Worm (Caenorhabditis elegans): Measurements from ENCODE around the gene F36G9.3.

The F36G9.3 gene

DNA sequence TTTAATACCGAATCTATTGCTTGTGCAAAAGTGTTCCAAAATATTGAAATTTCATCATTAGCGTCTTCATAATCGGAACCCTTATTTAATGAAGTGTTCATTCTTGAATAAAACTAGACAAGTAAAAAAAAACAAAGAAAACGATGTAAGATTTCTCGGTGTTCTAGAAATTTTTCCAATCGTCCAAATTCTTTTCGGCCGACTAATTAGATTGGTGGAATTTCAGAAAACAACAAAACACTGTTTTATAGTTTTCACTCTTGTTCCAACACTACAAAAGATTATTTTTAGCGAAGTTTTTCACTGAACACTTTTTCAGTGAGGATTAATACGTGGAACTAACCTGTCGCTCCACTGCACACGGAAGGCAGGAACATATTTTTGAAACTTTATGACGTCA lies 4.4 kb upstream of the F36G9.3 start, which contains the start of gene srw-56:
Gene srw-56 (minus strand): TSS at position 101 of the 400 bp plus-strand sequence.
- TF ChIP-seq nhr-12 (tag; optimal IDR thresholded peaks at IDR 0.05) (no peak), snpc-4 (tag; optimal IDR thresholded peaks at IDR 0.05) (no peak), zip-8 (tag; optimal IDR thresholded peaks at IDR 0.05) (no peak), tbx-8 (GFP tag; optimal IDR thresholded peaks at IDR 0.05) (no peak)

- TF ChIP-seq lin-13 (tag; optimal IDR thresholded peaks at IDR 0.05), result no peak
Measured at ce11 chrV:15954932-15955331, 2.3 kb upstream of the F36G9.3 start, which contains the start of gene srw-57. srw-57 (minus strand) TSS chrV:15955032.

DNA sequence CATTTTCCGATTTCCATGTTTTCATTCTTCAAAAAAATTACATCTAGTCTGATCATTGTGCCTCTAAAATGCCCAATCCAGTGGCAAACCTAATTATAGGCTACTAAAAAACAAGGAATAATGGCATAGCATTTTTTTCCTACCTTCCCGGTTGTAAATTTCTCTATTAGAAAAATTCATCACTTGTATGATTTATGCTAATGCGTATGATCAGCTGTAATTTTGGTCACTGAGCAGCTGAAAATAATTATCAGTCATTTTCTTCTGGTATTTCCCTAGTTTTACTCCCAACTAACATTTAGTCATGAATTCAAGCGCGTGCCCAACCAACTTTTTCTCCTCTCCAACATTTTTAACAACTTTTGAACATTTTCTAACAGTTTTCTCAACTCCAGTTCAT lies 1.7 kb upstream of the F36G9.3 start, which contains the start of gene srh-186:
Gene srh-186 (plus strand): TSS at position 301 of the 400 bp plus-strand sequence.
- TF ChIP-seq lin-32 (GFP tag; optimal IDR thresholded peaks at IDR 0.05), result no peak
- TF ChIP-seq M03D4.4 (tag; optimal IDR thresholded peaks at IDR 0.05), result no peak
- TF ChIP-seq drap-1 (GFP tag; optimal IDR thresholded peaks at IDR 0.05), result no peak
- no peak for TF ChIP-seq zip-8 (tag; optimal IDR thresholded peaks at IDR 0.05)
- TF ChIP-seq unc-62 (GFP tag; optimal IDR thresholded peaks at IDR 0.05), result no peak
- TF ChIP-seq blmp-1 (tag; optimal IDR thresholded peaks at IDR 0.05), result no peak
- TF ChIP-seq snpc-4 (tag; optimal IDR thresholded peaks at IDR 0.05), result no peak
- TF ChIP-seq nhr-2 (tag; optimal IDR thresholded peaks at IDR 0.05), result no peak
- TF ChIP-seq cnd-1 (tag; optimal IDR thresholded peaks at IDR 0.05), result no peak
- no peak for TF ChIP-seq sptf-1 (tag; optimal IDR thresholded peaks at IDR 0.05)
- no peak for TF ChIP-seq nhr-237 (tag; optimal IDR thresholded peaks at IDR 0.05)
- no peak for TF ChIP-seq bed-3 (GFP tag; optimal IDR thresholded peaks at IDR 0.05)
- TF ChIP-seq sem-2 (GFP tag; optimal IDR thresholded peaks at IDR 0.05), result no peak
- TF ChIP-seq ceh-43 (GFP tag; optimal IDR thresholded peaks at IDR 0.05), result no peak

DNA sequence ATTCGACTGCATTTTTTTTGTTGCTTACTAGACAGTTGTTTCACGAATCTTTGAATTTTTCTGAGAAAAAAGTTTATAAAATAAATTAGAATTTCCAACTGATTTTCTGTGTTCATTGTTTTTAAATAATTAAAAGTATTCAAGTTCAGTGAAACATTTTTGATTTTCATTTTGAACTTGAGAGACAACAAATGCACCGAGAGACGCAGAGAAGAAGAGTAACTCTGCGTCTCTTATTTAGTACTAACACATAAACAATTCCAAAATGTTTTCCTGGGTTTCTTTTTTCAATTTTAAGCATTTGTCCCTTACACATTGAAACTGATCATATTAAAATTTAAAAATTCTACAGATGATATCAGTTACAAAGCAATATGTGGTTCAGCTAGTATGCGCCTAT lies 2.3 kb downstream of the F36G9.3 start:
- no peak for TF ChIP-seq cnd-1 (tag; optimal IDR thresholded peaks at IDR 0.05)
- no peak for TF ChIP-seq zip-8 (tag; optimal IDR thresholded peaks at IDR 0.05)
- TF ChIP-seq nhr-76 (tag; optimal IDR thresholded peaks at IDR 0.05), result no peak
- no peak for TF ChIP-seq mab-5 (tag; optimal IDR thresholded peaks at IDR 0.05)
- no peak for TF ChIP-seq hlh-1 (tag; optimal IDR thresholded peaks at IDR 0.05)
- TF ChIP-seq sem-2 (GFP tag; optimal IDR thresholded peaks at IDR 0.05), result no peak
- no peak for TF ChIP-seq M03D4.4 (tag; optimal IDR thresholded peaks at IDR 0.05)
- no peak for TF ChIP-seq tbx-8 (GFP tag; optimal IDR thresholded peaks at IDR 0.05)
- TF ChIP-seq bed-3 (GFP tag; optimal IDR thresholded peaks at IDR 0.05), result no peak
- no peak for TF ChIP-seq nhr-28 (tag; optimal IDR thresholded peaks at IDR 0.05)
- no peak for TF ChIP-seq ceh-43 (GFP tag; optimal IDR thresholded peaks at IDR 0.05)
- no peak for TF ChIP-seq ceh-39 (tag; optimal IDR thresholded peaks at IDR 0.05)
- no peak for TF ChIP-seq mep-1 (tag; optimal IDR thresholded peaks at IDR 0.05)
- no peak for TF ChIP-seq flh-1 (GFP tag; optimal IDR thresholded peaks at IDR 0.05)
- TF ChIP-seq elt-3 (tag; optimal IDR thresholded peaks at IDR 0.05), result no peak
- TF ChIP-seq unc-62 (GFP tag; optimal IDR thresholded peaks at IDR 0.05), result no peak
- TF ChIP-seq ces-1 (GFP tag; optimal IDR thresholded peaks at IDR 0.05), result no peak
- TF ChIP-seq sptf-1 (tag; optimal IDR thresholded peaks at IDR 0.05), result no peak
- TF ChIP-seq blmp-1 (tag; optimal IDR thresholded peaks at IDR 0.05), result no peak
- TF ChIP-seq lin-13 (tag; optimal IDR thresholded peaks at IDR 0.05), result no peak

- TF ChIP-seq mab-5 (tag; optimal IDR thresholded peaks at IDR 0.05) (no peak), nhr-76 (tag; optimal IDR thresholded peaks at IDR 0.05) (no peak), mep-1 (tag; optimal IDR thresholded peaks at IDR 0.05) (no peak), unc-39 (tag; optimal IDR thresholded peaks at IDR 0.05) (no peak), ces-1 (GFP tag; optimal IDR thresholded peaks at IDR 0.05) (no peak), flh-1 (GFP tag; optimal IDR thresholded peaks at IDR 0.05) (no peak), blmp-1 (tag; optimal IDR thresholded peaks at IDR 0.05) (no peak), snpc-4 (tag; optimal IDR thresholded peaks at IDR 0.05) (no peak), ztf-11 (tag; optimal IDR thresholded peaks at IDR 0.05) (no peak), hlh-1 (tag; optimal IDR thresholded peaks at IDR 0.05) (no peak), nhr-28 (tag; optimal IDR thresholded peaks at IDR 0.05) (no peak), sem-2 (GFP tag; optimal IDR thresholded peaks at IDR 0.05) (no peak)
Measured at ce11 chrV:15965114-15965513, 7.9 kb downstream of the F36G9.3 start, which contains the start of gene sri-2. sri-2 (minus strand) TSS chrV:15965214.

DNA sequence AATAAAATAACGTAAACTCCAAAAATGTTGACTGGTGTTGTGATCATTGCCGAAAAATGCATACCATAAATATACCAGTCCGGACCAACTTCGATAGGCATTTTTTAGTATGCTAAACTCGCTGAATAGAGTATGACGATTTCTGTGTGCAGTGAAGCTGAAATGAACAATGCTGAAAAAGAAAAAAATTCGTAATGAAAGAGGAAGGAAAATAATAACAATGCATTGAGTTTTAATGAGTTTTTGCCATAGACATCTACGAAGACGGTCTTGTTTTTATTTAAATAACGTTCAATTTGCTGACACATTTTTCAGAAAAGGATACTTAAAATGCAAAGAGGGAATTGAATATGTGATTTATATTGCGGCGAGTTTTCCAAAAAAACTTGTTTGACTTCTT lies 10.3 kb downstream of the F36G9.3 start, which contains the start of gene sri-1:
Gene sri-1 (minus strand): TSS at position 101 of the 400 bp plus-strand sequence.
- no peak for TF ChIP-seq snpc-4 (tag; optimal IDR thresholded peaks at IDR 0.05)
- no peak for TF ChIP-seq lin-13 (tag; optimal IDR thresholded peaks at IDR 0.05)
- TF ChIP-seq lsy-2 (tag; optimal IDR thresholded peaks at IDR 0.05), result no peak
- TF ChIP-seq M03D4.4 (tag; optimal IDR thresholded peaks at IDR 0.05), result no peak
- TF ChIP-seq hlh-1 (tag; optimal IDR thresholded peaks at IDR 0.05), result no peak
- no peak for TF ChIP-seq bed-3 (GFP tag; optimal IDR thresholded peaks at IDR 0.05)
- TF ChIP-seq ztf-11 (tag; optimal IDR thresholded peaks at IDR 0.05), result no peak
- TF ChIP-seq lin-32 (GFP tag; optimal IDR thresholded peaks at IDR 0.05), result no peak
- TF ChIP-seq pha-4 (tag; optimal IDR thresholded peaks at IDR 0.05), result no peak
- TF ChIP-seq elt-3 (tag; optimal IDR thresholded peaks at IDR 0.05), result no peak
- no peak for TF ChIP-seq sem-2 (GFP tag; optimal IDR thresholded peaks at IDR 0.05)
- no peak for TF ChIP-seq elt-1 (tag; optimal IDR thresholded peaks at IDR 0.05; ENCODE audit: borderline replicate concordance, insufficient read depth)
- TF ChIP-seq tbx-8 (GFP tag; optimal IDR thresholded peaks at IDR 0.05), result no peak
- TF ChIP-seq mep-1 (tag; optimal IDR thresholded peaks at IDR 0.05), result no peak
- no peak for TF ChIP-seq ceh-39 (tag; optimal IDR thresholded peaks at IDR 0.05)

Measured in whole organism, mixed stage, embryonic.